Fruit fly (Drosophila melanogaster) whole organism, prepupa: ENCODE measurements around the gene CG5397.
A peak's percentile ranks its signal among the peaks of the same experiment; 100 is the strongest.

Experiments
- Blimp-1 ChIP-seq: fragments of 200-800 bp; sonication (Bioruptor generic); optimal IDR thresholded peaks from 3 replicates; lab custom pipeline; 2017; ENCODE audit warnings: missing biosample characterization, missing genetic modification characterization, mild to moderate bottlenecking, moderate library complexity, missing genetic modification reagents
- CG10669 ChIP-seq: fragments of 200-800 bp; sonication (Bioruptor generic); optimal IDR thresholded peaks from 3 replicates; lab custom pipeline; 2018; ENCODE audit warnings: missing biosample characterization, mild to moderate bottlenecking, missing genetic modification characterization, moderate library complexity
- CG11902 ChIP-seq: fragments of 200-800 bp; sonication (Bioruptor generic); optimal IDR thresholded peaks from 3 replicates; lab custom pipeline; 2016; ENCODE audit warnings: missing biosample characterization, missing genetic modification characterization
- CG31627 ChIP-seq: fragments of 200-800 bp; sonication (Bioruptor generic); optimal IDR thresholded peaks from 3 replicates; lab custom pipeline; 2016; ENCODE audit warnings: missing biosample characterization, missing genetic modification characterization
- CG32006 ChIP-seq: fragments of 200-800 bp; sonication (Bioruptor generic); optimal IDR thresholded peaks from 3 replicates; lab custom pipeline; 2017; ENCODE audit warnings: missing biosample characterization, mild to moderate bottlenecking, missing genetic modification characterization
- CG34406 ChIP-seq: fragments of 200-800 bp; sonication (Bioruptor generic); optimal IDR thresholded peaks from 3 replicates; lab custom pipeline; 2016; ENCODE audit warnings: missing biosample characterization, missing genetic modification characterization
- CG3919 ChIP-seq: fragments of 200-800 bp; sonication (Bioruptor generic); optimal IDR thresholded peaks from 3 replicates; lab custom pipeline; 2016; ENCODE audit warnings: missing biosample characterization, missing genetic modification characterization
- CG4318 ChIP-seq: fragments of 200-800 bp; sonication (Bioruptor generic); optimal IDR thresholded peaks from 3 replicates; lab custom pipeline; 2017; ENCODE audit warnings: missing biosample characterization, mild to moderate bottlenecking, missing genetic modification characterization
- CG6163 ChIP-seq: fragments of 200-800 bp; sonication (Bioruptor generic); IDR thresholded peaks from 3 replicates; pipeline ENCODE4 v1.3.6; 2022; ENCODE audit warnings: missing biosample characterization, missing genetic modification characterization
- CG6276 ChIP-seq: fragments of 200-800 bp; sonication (Bioruptor generic); optimal IDR thresholded peaks from 2 replicates; lab custom pipeline; 2017; ENCODE audit warnings: missing biosample characterization, mild to moderate bottlenecking, missing genetic modification characterization
- CG9139 ChIP-seq: fragments of 200-800 bp; sonication (Bioruptor generic); optimal IDR thresholded peaks from 3 replicates; lab custom pipeline; 2017; ENCODE audit warnings: missing biosample characterization, mild to moderate bottlenecking, missing genetic modification characterization
- Eip78C ChIP-seq: fragments of 200-800 bp; sonication (Bioruptor generic); peaks from one replicate; lab custom pipeline; 2016; ENCODE audit warnings: missing biosample characterization, missing genetic modification characterization
- Ets96B ChIP-seq: fragments of 200-800 bp; optimal IDR thresholded peaks from 2 replicates; lab custom pipeline; 2019; ENCODE audit warnings: missing biosample characterization, mild to moderate bottlenecking, missing genetic modification characterization, moderate library complexity
- Gug ChIP-seq: fragments of 200-800 bp; sonication (Bioruptor generic); IDR thresholded peaks from 2 replicates; pipeline ENCODE4 v1.3.6; 2022; ENCODE audit warnings: missing biosample characterization, missing genetic modification characterization
- Hr4 ChIP-seq: fragments of 200-800 bp; sonication (Bioruptor generic); optimal IDR thresholded peaks from 3 replicates; lab custom pipeline; 2016; ENCODE audit warnings: missing biosample characterization, missing genetic modification characterization
- Lpt ChIP-seq: fragments of 200-800 bp; sonication (Bioruptor generic); optimal IDR thresholded peaks from 3 replicates; lab custom pipeline; 2016; ENCODE audit warnings: missing biosample characterization, missing genetic modification characterization
- Met ChIP-seq: fragments of 200-800 bp; sonication (Bioruptor generic); optimal IDR thresholded peaks from 3 replicates; lab custom pipeline; 2016; ENCODE audit warnings: missing biosample characterization, missing genetic modification characterization
- OdsH ChIP-seq: fragments of 200-800 bp; sonication (Bioruptor generic); optimal IDR thresholded peaks from 3 replicates; lab custom pipeline; 2016; ENCODE audit warnings: missing biosample characterization, missing genetic modification characterization
- Sox14 ChIP-seq: fragments of 200-800 bp; sonication (Bioruptor generic); optimal IDR thresholded peaks from 3 replicates; lab custom pipeline; 2016; ENCODE audit warnings: missing biosample characterization, missing genetic modification characterization
- achi ChIP-seq: fragments of 200-800 bp; sonication (Bioruptor generic); optimal IDR thresholded peaks from 3 replicates; lab custom pipeline; 2016; ENCODE audit warnings: missing biosample characterization, missing genetic modification characterization
- eg ChIP-seq: fragments of 200-800 bp; sonication (Bioruptor generic); IDR thresholded peaks from 3 replicates; pipeline ENCODE4 v1.3.6; 2022; ENCODE audit warnings: missing biosample characterization, missing genetic modification characterization
- esn ChIP-seq: fragments of 200-800 bp; sonication (Bioruptor generic); optimal IDR thresholded peaks from 2 replicates; lab custom pipeline; 2016; ENCODE audit warnings: missing biosample characterization, mild to moderate bottlenecking, missing genetic modification characterization, moderate library complexity
- fkh ChIP-seq: fragments of 200-800 bp; sonication (Bioruptor generic); optimal IDR thresholded peaks from 3 replicates; lab custom pipeline; 2017; ENCODE audit warnings: missing biosample characterization, mild to moderate bottlenecking, missing genetic modification characterization, moderate library complexity
- net ChIP-seq: fragments of 200-800 bp; sonication (Bioruptor generic); optimal IDR thresholded peaks from 3 replicates; lab custom pipeline; 2016; ENCODE audit warnings: missing biosample characterization, missing genetic modification characterization
- pdm3 ChIP-seq: fragments of 200-800 bp; sonication (Bioruptor generic); optimal IDR thresholded peaks from 3 replicates; lab custom pipeline; 2016; ENCODE audit warnings: missing biosample characterization, missing genetic modification characterization
- spab ChIP-seq: fragments of 200-800 bp; sonication (Bioruptor generic); optimal IDR thresholded peaks from 2 replicates; lab custom pipeline; 2017; ENCODE audit warnings: missing biosample characterization, mild to moderate bottlenecking, missing genetic modification characterization, missing genetic modification reagents
- ss ChIP-seq, 2 experiments: fragments of 200-800 bp; sonication (Bioruptor generic); optimal IDR thresholded peaks; 2 replicates in 1 of 2; 3 replicates in 1 of 2; lab custom pipeline; 2017 to 2018; ENCODE audit warnings: mild to moderate bottlenecking in 2 of 2, missing biosample characterization in 2 of 2, missing genetic modification characterization in 2 of 2, moderate library complexity in 1 of 2
- svp ChIP-seq: fragments of 200-800 bp; sonication (Bioruptor generic); peaks from one replicate; lab custom pipeline; 2016; ENCODE audit warnings: missing biosample characterization, missing genetic modification characterization
- vri ChIP-seq: fragments of 200-800 bp; sonication (Bioruptor generic); optimal IDR thresholded peaks from 3 replicates; lab custom pipeline; 2016; ENCODE audit warnings: missing biosample characterization, mild to moderate bottlenecking, missing genetic modification characterization

The CG5397 gene

dm6 chr2L:1217892-1218473 is 21.9 kb upstream of the CG5397 start:
- TF ChIP-seq CG3919 (GFP tag; lab: Kevin White, UChicago) (no peak), esn (peak; percentile 47), net (GFP tag; lab: Kevin White, UChicago) (no peak), CG11902 (GFP tag; lab: Kevin White, UChicago) (no peak), vri (GFP tag; lab: Kevin White, UChicago) (no peak), CG31627 (GFP tag; lab: Kevin White, UChicago) (peak; percentile 20), Met (GFP tag; lab: Kevin White, UChicago) (peak; percentile 50), pdm3 (GFP tag; lab: Kevin White, UChicago) (peak; percentile 24), Lpt (no peak), OdsH (GFP tag; lab: Kevin White, UChicago) (peak; percentile 40), CG10669 (GFP tag; lab: Kevin White, UChicago) (no peak), CG32006 (GFP tag; lab: Kevin White, UChicago) (no peak), CG9139 (GFP tag; lab: Kevin White, UChicago) (no peak), fkh (GFP tag; lab: Kevin White, UChicago) (peak; percentile 66), ss (GFP tag; optimal IDR thresholded peaks at IDR 0.05; lab: Kevin White, UChicago) (no peak), spab (GFP tag; lab: Kevin White, UChicago) (no peak)

DNA sequence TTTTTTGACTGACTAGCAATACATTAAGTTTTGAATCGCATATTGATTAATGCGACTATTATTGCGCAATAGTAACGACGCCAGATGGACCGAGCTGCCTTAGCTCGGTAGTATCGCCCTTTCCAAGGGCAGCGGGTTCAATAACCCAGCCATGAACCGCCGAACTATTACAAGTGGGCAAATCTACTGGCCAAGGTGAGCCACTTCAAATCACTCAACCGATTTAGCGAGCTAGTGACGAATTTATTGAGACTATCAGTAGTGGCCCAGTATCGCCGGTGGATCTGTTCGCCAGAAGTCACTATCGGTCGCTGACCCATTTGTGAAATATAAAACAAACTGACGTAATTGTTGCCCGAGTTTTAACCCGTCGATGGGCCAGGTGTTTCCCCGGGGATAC is 21.4 kb upstream of the CG5397 start:
- TF ChIP-seq CG31627 (GFP tag; lab: Kevin White, UChicago) (no peak), OdsH (GFP tag; lab: Kevin White, UChicago) (no peak), Hr4 (no peak), Sox14 (GFP tag; lab: Kevin White, UChicago) (no peak), achi (no peak), CG10669 (GFP tag; lab: Kevin White, UChicago) (no peak), Ets96B (tag; lab: Kevin White, UChicago) (no peak), CG6276 (GFP tag; lab: Kevin White, UChicago) (no peak), spab (GFP tag; lab: Kevin White, UChicago) (no peak), Gug (GFP tag; lab: Robert Waterston, UW) (no peak), eg (GFP tag; lab: Robert Waterston, UW) (no peak)

DNA sequence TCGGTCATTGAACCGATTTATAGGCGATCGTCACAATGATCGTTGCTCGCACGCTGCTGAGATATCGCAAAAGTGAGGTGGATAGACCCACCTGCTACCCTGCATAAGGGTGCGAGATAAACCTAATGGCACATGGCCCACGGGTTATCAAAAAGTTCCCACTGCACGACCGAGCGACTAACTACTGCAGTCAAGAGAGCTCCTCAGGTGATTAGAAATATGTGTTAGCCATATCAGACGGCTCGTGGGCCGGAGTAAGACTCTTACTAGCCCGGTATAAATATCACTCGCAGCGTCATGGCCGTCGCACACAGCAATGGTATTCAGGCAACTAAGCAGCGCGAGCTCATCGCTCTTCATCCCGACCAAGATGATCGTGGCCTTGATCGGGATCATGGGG is 20.8 kb upstream of the CG5397 start, which contains the start of gene CG42329:
TSS of gene CG42329 (plus strand) at position 301 of the 400 bp plus-strand sequence.
- no peak for TF ChIP-seq Blimp-1 (GFP tag; lab: Kevin White, UChicago)
- TF ChIP-seq, all 60 proteins: peak for 0

DNA sequence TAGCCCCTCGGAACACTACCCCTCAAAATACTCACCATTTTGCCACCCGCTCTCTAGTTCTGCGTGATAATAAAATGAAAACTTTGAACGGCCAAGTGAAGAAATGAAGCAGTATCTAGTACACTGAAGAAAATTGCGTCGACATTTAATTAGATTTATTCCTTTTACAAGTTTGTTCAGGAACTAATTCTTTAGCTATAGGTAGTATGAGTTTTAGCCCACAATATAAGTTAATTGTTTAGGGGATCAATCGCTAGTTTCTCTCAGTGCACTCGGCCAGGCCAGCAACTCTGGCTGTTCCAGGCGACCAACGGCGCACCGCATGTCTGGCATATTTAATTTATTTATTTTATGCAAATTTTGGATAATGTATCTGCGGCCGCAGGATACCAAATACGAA is 9.1 kb upstream of the CG5397 start:
- TF ChIP-seq CG34406 (GFP tag; lab: Kevin White, UChicago) (no peak), Eip78C (peak; percentile 45), CG6163 (no peak), svp (GFP tag; lab: Kevin White, UChicago) (peak; percentile 52)
- TF ChIP-seq, all 60 proteins: peak for 2

- TF ChIP-seq CG11902 (GFP tag; lab: Kevin White, UChicago) (no peak), pdm3 (GFP tag; lab: Kevin White, UChicago) (no peak)
Measured at dm6 chr2L:1253235-1253634, 13.4 kb downstream of the CG5397 start.

DNA sequence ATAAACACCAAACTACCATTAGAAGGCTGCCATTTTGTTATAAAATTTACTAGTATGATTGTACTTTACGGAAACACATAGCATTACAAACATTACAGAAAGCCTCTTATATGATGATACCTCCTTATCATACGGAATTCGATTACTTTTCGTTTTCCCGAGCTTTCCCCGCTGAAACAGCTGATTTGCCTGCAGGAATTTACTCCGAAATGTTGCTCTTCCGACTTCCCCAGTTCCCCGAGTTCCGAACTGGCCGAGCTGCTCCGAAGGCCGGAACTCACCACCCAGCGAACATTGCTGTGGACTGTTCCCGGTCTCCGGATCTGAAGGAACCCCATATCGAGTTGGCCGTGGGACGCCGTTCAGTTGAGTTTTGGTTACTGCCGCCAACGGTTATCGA is 16.2 kb downstream of the CG5397 start, which contains the start of gene robo3:
TSS of gene robo3 (plus strand) at position 379 of the 400 bp plus-strand sequence.
- TF ChIP-seq Gug (GFP tag; lab: Robert Waterston, UW) (no peak), vri (GFP tag; lab: Kevin White, UChicago) (no peak), CG32006 (GFP tag; lab: Kevin White, UChicago) (no peak), achi (no peak), ss (GFP tag; optimal IDR thresholded peaks at IDR 0.05; lab: Kevin White, UChicago) (no peak), eg (GFP tag; lab: Robert Waterston, UW) (no peak), CG4318 (GFP tag; lab: Kevin White, UChicago) (no peak)
